Fruit fly (Drosophila melanogaster) whole organism, prepupa: ENCODE data around the gene CG13457.
A peak's percentile ranks its signal among the peaks of the same experiment; 100 is the strongest.

Experiments used
- Blimp-1 ChIP-seq: fragments of 200-800 bp; sonication (Bioruptor generic); optimal IDR thresholded peaks from 3 replicates; lab custom pipeline; 2017; ENCODE audit warnings: missing biosample characterization, missing genetic modification characterization, mild to moderate bottlenecking, moderate library complexity, missing genetic modification reagents
- CG10631 ChIP-seq: fragments of 200-800 bp; sonication (Bioruptor generic); optimal IDR thresholded peaks from 2 replicates; lab custom pipeline; 2016; ENCODE audit warnings: missing biosample characterization, missing genetic modification characterization
- CG10669 ChIP-seq: fragments of 200-800 bp; sonication (Bioruptor generic); optimal IDR thresholded peaks from 3 replicates; lab custom pipeline; 2018; ENCODE audit warnings: missing biosample characterization, mild to moderate bottlenecking, missing genetic modification characterization, moderate library complexity
- CG11294 ChIP-seq: fragments of 200-800 bp; sonication (Bioruptor generic); IDR thresholded peaks from 2 replicates; pipeline ENCODE4 v1.3.6; 2022; ENCODE audit warnings: missing biosample characterization, missing genetic modification characterization
- CG11762 ChIP-seq: fragments of 200-800 bp; sonication (Bioruptor generic); optimal IDR thresholded peaks from 3 replicates; lab custom pipeline; 2016; ENCODE audit warnings: missing biosample characterization, missing genetic modification characterization; ENCODE audit not compliant: insufficient read depth
- CG11902 ChIP-seq: fragments of 200-800 bp; sonication (Bioruptor generic); optimal IDR thresholded peaks from 3 replicates; lab custom pipeline; 2016; ENCODE audit warnings: missing biosample characterization, missing genetic modification characterization
- CG16779 ChIP-seq: fragments of 200-800 bp; sonication (Bioruptor generic); optimal IDR thresholded peaks from 3 replicates; lab custom pipeline; 2017; ENCODE audit warnings: missing biosample characterization, mild to moderate bottlenecking, missing genetic modification characterization
- CG3032 ChIP-seq: fragments of 200-800 bp; optimal IDR thresholded peaks from 2 replicates; lab custom pipeline; 2019; ENCODE audit warnings: missing biosample characterization, mild to moderate bottlenecking, missing genetic modification characterization, moderate library complexity
- CG31627 ChIP-seq: fragments of 200-800 bp; sonication (Bioruptor generic); optimal IDR thresholded peaks from 3 replicates; lab custom pipeline; 2016; ENCODE audit warnings: missing biosample characterization, missing genetic modification characterization
- CG34406 ChIP-seq: fragments of 200-800 bp; sonication (Bioruptor generic); optimal IDR thresholded peaks from 3 replicates; lab custom pipeline; 2016; ENCODE audit warnings: missing biosample characterization, missing genetic modification characterization
- CG3919 ChIP-seq: fragments of 200-800 bp; sonication (Bioruptor generic); optimal IDR thresholded peaks from 3 replicates; lab custom pipeline; 2016; ENCODE audit warnings: missing biosample characterization, missing genetic modification characterization
- CG4318 ChIP-seq: fragments of 200-800 bp; sonication (Bioruptor generic); optimal IDR thresholded peaks from 3 replicates; lab custom pipeline; 2017; ENCODE audit warnings: missing biosample characterization, mild to moderate bottlenecking, missing genetic modification characterization
- CG6163 ChIP-seq: fragments of 200-800 bp; sonication (Bioruptor generic); IDR thresholded peaks from 3 replicates; pipeline ENCODE4 v1.3.6; 2022; ENCODE audit warnings: missing biosample characterization, missing genetic modification characterization
- CG6792 ChIP-seq: fragments of 200-800 bp; sonication (Bioruptor generic); optimal IDR thresholded peaks from 3 replicates; lab custom pipeline; 2016; ENCODE audit warnings: missing biosample characterization, missing genetic modification characterization
- CG6808 ChIP-seq: fragments of 200-800 bp; sonication (Bioruptor generic); optimal IDR thresholded peaks from 3 replicates; lab custom pipeline; 2017; ENCODE audit warnings: missing biosample characterization, missing genetic modification characterization, mild to moderate bottlenecking, moderate library complexity, missing genetic modification reagents
- CG6854 ChIP-seq: fragments of 200-800 bp; sonication (Bioruptor generic); optimal IDR thresholded peaks from 2 replicates; lab custom pipeline; 2017; ENCODE audit warnings: missing biosample characterization, mild to moderate bottlenecking, missing genetic modification characterization
- CG7368 ChIP-seq: fragments of 200-800 bp; sonication (Bioruptor generic); optimal IDR thresholded peaks from 3 replicates; lab custom pipeline; 2016; ENCODE audit warnings: missing biosample characterization, missing genetic modification characterization
- CG8119 ChIP-seq: fragments of 200-800 bp; sonication (Bioruptor generic); IDR thresholded peaks from 3 replicates; pipeline ENCODE4 v1.3.6; 2022; ENCODE audit warnings: missing biosample characterization, missing genetic modification characterization
- CG8319 ChIP-seq: fragments of 200-800 bp; sonication (Bioruptor generic); optimal IDR thresholded peaks from 3 replicates; lab custom pipeline; 2016; ENCODE audit warnings: missing biosample characterization, missing genetic modification characterization
- CG8632 ChIP-seq: fragments of 200-800 bp; sonication (Bioruptor generic); optimal IDR thresholded peaks from 3 replicates; lab custom pipeline; 2016; ENCODE audit warnings: missing biosample characterization, missing genetic modification characterization
- Eip75B ChIP-seq: fragments of 200-800 bp; sonication (Bioruptor generic); optimal IDR thresholded peaks from 3 replicates; lab custom pipeline; 2016; ENCODE audit warnings: missing biosample characterization, missing genetic modification characterization
- Eip78C ChIP-seq: fragments of 200-800 bp; sonication (Bioruptor generic); peaks from one replicate; lab custom pipeline; 2016; ENCODE audit warnings: missing biosample characterization, missing genetic modification characterization
- Ets96B ChIP-seq: fragments of 200-800 bp; optimal IDR thresholded peaks from 2 replicates; lab custom pipeline; 2019; ENCODE audit warnings: missing biosample characterization, mild to moderate bottlenecking, missing genetic modification characterization, moderate library complexity
- Gug ChIP-seq: fragments of 200-800 bp; sonication (Bioruptor generic); IDR thresholded peaks from 2 replicates; pipeline ENCODE4 v1.3.6; 2022; ENCODE audit warnings: missing biosample characterization, missing genetic modification characterization
- Hr38 ChIP-seq: sonication (Bioruptor generic); optimal IDR thresholded peaks from 2 replicates; lab custom pipeline; 2016; ENCODE audit warnings: missing biosample characterization, missing genetic modification characterization
- Hr39 ChIP-seq: fragments of 200-800 bp; sonication (Bioruptor generic); optimal IDR thresholded peaks from 2 replicates; lab custom pipeline; 2016; ENCODE audit warnings: missing biosample characterization, missing genetic modification characterization
- Lpt ChIP-seq: fragments of 200-800 bp; sonication (Bioruptor generic); optimal IDR thresholded peaks from 3 replicates; lab custom pipeline; 2016; ENCODE audit warnings: missing biosample characterization, missing genetic modification characterization
- Met ChIP-seq: fragments of 200-800 bp; sonication (Bioruptor generic); optimal IDR thresholded peaks from 3 replicates; lab custom pipeline; 2016; ENCODE audit warnings: missing biosample characterization, missing genetic modification characterization
- Smox ChIP-seq: fragments of 200-800 bp; sonication (Bioruptor generic); optimal IDR thresholded peaks from 3 replicates; lab custom pipeline; 2016; ENCODE audit warnings: missing biosample characterization, missing genetic modification characterization
- Sox102F ChIP-seq: fragments of 200-800 bp; sonication (Bioruptor generic); optimal IDR thresholded peaks from 2 replicates; lab custom pipeline; 2016; ENCODE audit warnings: missing biosample characterization, mild to moderate bottlenecking, missing genetic modification characterization
- Sox14 ChIP-seq: fragments of 200-800 bp; sonication (Bioruptor generic); optimal IDR thresholded peaks from 3 replicates; lab custom pipeline; 2016; ENCODE audit warnings: missing biosample characterization, missing genetic modification characterization
- achi ChIP-seq: fragments of 200-800 bp; sonication (Bioruptor generic); optimal IDR thresholded peaks from 3 replicates; lab custom pipeline; 2016; ENCODE audit warnings: missing biosample characterization, missing genetic modification characterization
- cyc ChIP-seq: fragments of 200-800 bp; sonication (Bioruptor generic); optimal IDR thresholded peaks from 3 replicates; lab custom pipeline; 2016; ENCODE audit warnings: missing biosample characterization, missing genetic modification characterization
- dsx ChIP-seq: fragments of 200-800 bp; optimal IDR thresholded peaks from 3 replicates; lab custom pipeline; 2019; ENCODE audit warnings: missing biosample characterization, mild to moderate bottlenecking, missing genetic modification characterization, moderate library complexity; ENCODE audit not compliant: poor library complexity, severe bottlenecking
- eg ChIP-seq: fragments of 200-800 bp; sonication (Bioruptor generic); IDR thresholded peaks from 3 replicates; pipeline ENCODE4 v1.3.6; 2022; ENCODE audit warnings: missing biosample characterization, missing genetic modification characterization
- esn ChIP-seq: fragments of 200-800 bp; sonication (Bioruptor generic); optimal IDR thresholded peaks from 2 replicates; lab custom pipeline; 2016; ENCODE audit warnings: missing biosample characterization, mild to moderate bottlenecking, missing genetic modification characterization, moderate library complexity
- fd85E ChIP-seq: fragments of 200-800 bp; sonication (Bioruptor generic); optimal IDR thresholded peaks from 3 replicates; lab custom pipeline; 2016; ENCODE audit warnings: missing biosample characterization, missing genetic modification characterization
- fkh ChIP-seq: fragments of 200-800 bp; sonication (Bioruptor generic); optimal IDR thresholded peaks from 3 replicates; lab custom pipeline; 2017; ENCODE audit warnings: missing biosample characterization, mild to moderate bottlenecking, missing genetic modification characterization, moderate library complexity
- lz ChIP-seq: fragments of 200-800 bp; sonication (Bioruptor generic); optimal IDR thresholded peaks from 3 replicates; lab custom pipeline; 2016; ENCODE audit warnings: missing biosample characterization, missing genetic modification characterization
- net ChIP-seq: fragments of 200-800 bp; sonication (Bioruptor generic); optimal IDR thresholded peaks from 3 replicates; lab custom pipeline; 2016; ENCODE audit warnings: missing biosample characterization, missing genetic modification characterization
- pdm3 ChIP-seq: fragments of 200-800 bp; sonication (Bioruptor generic); optimal IDR thresholded peaks from 3 replicates; lab custom pipeline; 2016; ENCODE audit warnings: missing biosample characterization, missing genetic modification characterization
- salr ChIP-seq, 2 experiments: fragments of 200-800 bp; sonication (Bioruptor generic); optimal IDR thresholded peaks; 3 replicates each; lab custom pipeline; 2016 to 2018; ENCODE audit warnings: missing biosample characterization in 2 of 2, missing genetic modification characterization in 2 of 2, mild to moderate bottlenecking in 1 of 2
- spab ChIP-seq: fragments of 200-800 bp; sonication (Bioruptor generic); optimal IDR thresholded peaks from 2 replicates; lab custom pipeline; 2017; ENCODE audit warnings: missing biosample characterization, mild to moderate bottlenecking, missing genetic modification characterization, missing genetic modification reagents
- ss ChIP-seq, 2 experiments: fragments of 200-800 bp; sonication (Bioruptor generic); optimal IDR thresholded peaks; 2 replicates in 1 of 2; 3 replicates in 1 of 2; lab custom pipeline; 2017 to 2018; ENCODE audit warnings: mild to moderate bottlenecking in 2 of 2, missing biosample characterization in 2 of 2, missing genetic modification characterization in 2 of 2, moderate library complexity in 1 of 2
- topi ChIP-seq: fragments of 200-800 bp; sonication (Bioruptor generic); optimal IDR thresholded peaks from 3 replicates; lab custom pipeline; 2016; ENCODE audit warnings: missing biosample characterization, missing genetic modification characterization

The CG13457 gene

dm6 chr3L:15162005-15162404 lies 30.8 kb upstream of the CG13457 start:
- TF ChIP-seq net: no peak
- TF ChIP-seq fkh: no peak
- TF ChIP-seq dsx (GFP tag; lab: Kevin White, UChicago): no peak
- no peak for TF ChIP-seq Ets96B (tag; lab: Kevin White, UChicago)
- TF ChIP-seq eg (GFP tag; lab: Robert Waterston, UW): no peak
- TF ChIP-seq CG3919 (GFP tag; lab: Kevin White, UChicago): no peak
- no peak for TF ChIP-seq Gug (GFP tag; lab: Robert Waterston, UW)
- TF ChIP-seq CG16779 (tag; lab: Kevin White, UChicago): no peak
- no peak for TF ChIP-seq CG8119
- TF ChIP-seq CG4318 (GFP tag; lab: Kevin White, UChicago): no peak
- TF ChIP-seq CG11902 (GFP tag; lab: Kevin White, UChicago): no peak
- TF ChIP-seq, all 60 proteins: peak for 0

- TF ChIP-seq achi (GFP tag; lab: Kevin White, UChicago) (peak; percentile 100), cyc (no peak), net (no peak), Sox102F (no peak), esn (peak; percentile 9), Eip78C (peak; percentile 59)
Observed at dm6 chr3L:15161549-15161948, 30.4 kb upstream of the CG13457 start, which contains the start of gene CG6878. TSS of gene CG6878 (plus strand) at chr3L:15161817.

- no peak for TF ChIP-seq Eip78C
- no peak for TF ChIP-seq achi (GFP tag; lab: Kevin White, UChicago)
- no peak for TF ChIP-seq salr (GFP tag; optimal IDR thresholded peaks at IDR 0.05; lab: Kevin White, UChicago)
- TF ChIP-seq CG8632 (GFP tag; lab: Kevin White, UChicago): no peak
- no peak for TF ChIP-seq Eip75B (GFP tag; lab: Kevin White, UChicago)
- peak; percentile 48; the same call in 2 of the 3 replicates for TF ChIP-seq CG8119
- TF ChIP-seq cyc: peak; percentile 68
- TF ChIP-seq CG11294: peak; percentile 41; the same call in 1 of the 2 replicates
- peak; percentile 74 for TF ChIP-seq topi
- no peak for TF ChIP-seq fkh
- TF ChIP-seq fd85E (GFP tag; lab: Kevin White, UChicago): no peak
- TF ChIP-seq Hr39: peak; percentile 84
- no peak for TF ChIP-seq Met
- TF ChIP-seq Sox14 (GFP tag; lab: Kevin White, UChicago): peak; percentile 73
- no peak for TF ChIP-seq CG6854 (GFP tag; lab: Kevin White, UChicago)
- TF ChIP-seq CG4318 (GFP tag; lab: Kevin White, UChicago): peak; percentile 72
- TF ChIP-seq pdm3: no peak
- TF ChIP-seq CG31627 (GFP tag; lab: Kevin White, UChicago): peak; percentile 80
- peak; percentile 62 for TF ChIP-seq Ets96B (tag; lab: Kevin White, UChicago)
- TF ChIP-seq spab (GFP tag; lab: Kevin White, UChicago): no peak
- no peak for TF ChIP-seq CG7368
- peak; percentile 19 for TF ChIP-seq Lpt (GFP tag; lab: Kevin White, UChicago)
- no peak for TF ChIP-seq CG10631 (GFP tag; lab: Kevin White, UChicago)
- peak; percentile 47; the same call in 2 of the 3 replicates for TF ChIP-seq eg (GFP tag; lab: Robert Waterston, UW)
- no peak for TF ChIP-seq CG6808
- TF ChIP-seq CG11902 (GFP tag; lab: Kevin White, UChicago): peak; percentile 66
- 0 out of 3 replicates have a peak, but pooled peaks have one; percentile 52 for TF ChIP-seq CG6163 (GFP tag; lab: Robert Waterston, UW)
- no peak for TF ChIP-seq dsx (GFP tag; lab: Kevin White, UChicago)
- TF ChIP-seq CG11762 (GFP tag; lab: Kevin White, UChicago): peak; percentile 61
- peak; percentile 16 for TF ChIP-seq Blimp-1 (GFP tag; lab: Kevin White, UChicago)
- TF ChIP-seq ss (GFP tag; optimal IDR thresholded peaks at IDR 0.05; lab: Kevin White, UChicago): no peak
- no peak for TF ChIP-seq Smox (GFP tag; lab: Kevin White, UChicago)
- no peak for TF ChIP-seq CG34406 (GFP tag; lab: Kevin White, UChicago)
- TF ChIP-seq CG10669 (GFP tag; lab: Kevin White, UChicago): no peak
- peak; percentile 54 for TF ChIP-seq lz (GFP tag; lab: Kevin White, UChicago)
- TF ChIP-seq CG8319 (GFP tag; lab: Kevin White, UChicago): peak; percentile 47
- TF ChIP-seq CG6792: no peak
- TF ChIP-seq CG3032: peak; percentile 69
- peak; percentile 76 for TF ChIP-seq esn
- TF ChIP-seq Hr38 (GFP tag; lab: Kevin White, UChicago): no peak
Observed at dm6 chr3L:15158330-15159114, 27.3 kb upstream of the CG13457 start, which contains the start of the genes Msh6 and Prp31. TSS of gene Msh6 (minus strand) at chr3L:15158562. TSS of gene Prp31 (plus strand) at chr3L:15159100.
